Fruit fly (Drosophila melanogaster) whole organism, wandering third instar larva: ENCODE measurements around the gene BuGZ.

Experiments used
- CG32264 ChIP-seq: fragments of 200-800 bp; sonication (Bioruptor generic); optimal IDR thresholded peaks from 2 replicates; lab custom pipeline; 2016; ENCODE audit warnings: missing biosample characterization, missing genetic modification characterization
- CG9705 ChIP-seq: fragments of 200-800 bp; sonication (Bioruptor generic); optimal IDR thresholded peaks from 2 replicates; lab custom pipeline; 2018; ENCODE audit warnings: missing biosample characterization, mild to moderate bottlenecking, missing genetic modification characterization
- Dif ChIP-seq: fragments of 200-275, 200-300 bp; sonication (Bioruptor generic); optimal IDR thresholded peaks from 2 replicates; lab custom pipeline; 2018; ENCODE audit warnings: missing biosample characterization, missing genetic modification characterization; ENCODE audit not compliant: partially characterized antibody
- GATAd ChIP-seq: sonication (Bioruptor generic); optimal IDR thresholded peaks from 2 replicates; lab custom pipeline; 2016; ENCODE audit warnings: missing biosample characterization, missing genetic modification characterization
- HLH106 ChIP-seq: fragments of 200-800 bp; optimal IDR thresholded peaks from 3 replicates; lab custom pipeline; 2019; ENCODE audit warnings: missing biosample characterization, mild to moderate bottlenecking, missing genetic modification characterization, moderate library complexity
- Hr78 ChIP-seq: fragments of >200 bp; optimal IDR thresholded peaks from 2 replicates; lab custom pipeline; 2017; ENCODE audit warnings: missing biosample characterization, missing genetic modification characterization
- Hr83 ChIP-seq: fragments of 200-300 bp; sonication (Bioruptor generic); optimal IDR thresholded peaks from 2 replicates; lab custom pipeline; 2016; ENCODE audit warnings: missing biosample characterization, mild to moderate bottlenecking, missing genetic modification characterization, moderate library complexity; ENCODE audit not compliant: poor library complexity, severe bottlenecking
- Jra ChIP-seq: sonication (Bioruptor generic); optimal IDR thresholded peaks from 2 replicates; lab custom pipeline; 2016; ENCODE audit warnings: missing biosample characterization, missing genetic modification characterization
- Mio ChIP-seq: sonication (Bioruptor generic); optimal IDR thresholded peaks from 2 replicates; lab custom pipeline; 2016; ENCODE audit warnings: missing biosample characterization, missing genetic modification characterization
- Myc ChIP-seq: fragments of >200 bp; optimal IDR thresholded peaks from 2 replicates; lab custom pipeline; 2017
- N ChIP-seq: fragments of >200 bp; optimal IDR thresholded peaks from 2 replicates; lab custom pipeline; 2018; ENCODE audit warnings: missing biosample characterization, missing external identifiers, missing genetic modification characterization
- OdsH ChIP-seq: fragments of 200-800 bp; sonication (Bioruptor generic); optimal IDR thresholded peaks from 2 replicates; lab custom pipeline; 2016; ENCODE audit warnings: missing biosample characterization, mild to moderate bottlenecking, missing genetic modification characterization
- Rel ChIP-seq, 2 experiments: fragments of 200-800 bp; sonication (Bioruptor generic) in 1 of 2; optimal IDR thresholded peaks; 2 replicates in 1 of 2; 3 replicates in 1 of 2; lab custom pipeline; 2016 to 2019; ENCODE audit warnings: mild to moderate bottlenecking in 2 of 2, missing biosample characterization in 2 of 2, missing genetic modification characterization in 2 of 2, moderate library complexity in 1 of 2
- Sp1 ChIP-seq: fragments of 200-800 bp; sonication (Bioruptor generic); optimal IDR thresholded peaks from 3 replicates; lab custom pipeline; 2019; ENCODE audit warnings: missing biosample characterization, mild to moderate bottlenecking, missing genetic modification characterization, moderate library complexity
- Vsx2 ChIP-seq: fragments of 200-300, 225-300 bp; sonication (Bioruptor generic); optimal IDR thresholded peaks from 2 replicates; lab custom pipeline; 2018; ENCODE audit warnings: missing biosample characterization, missing genetic modification characterization; ENCODE audit not compliant: partially characterized antibody
- brk ChIP-seq: fragments of 200-800 bp; sonication (Bioruptor generic); optimal IDR thresholded peaks from 2 replicates; lab custom pipeline; 2016; ENCODE audit warnings: missing biosample characterization, mild to moderate bottlenecking, missing genetic modification characterization
- dl ChIP-seq, 2 experiments: fragments of 175-275, 200-275 bp in 1 of 2; fragments of 200-275 bp in 1 of 2; sonication (Bioruptor generic); optimal IDR thresholded peaks; lab custom pipeline; 2018; ENCODE audit warnings: mild to moderate bottlenecking in 2 of 2, missing biosample characterization in 2 of 2, missing genetic modification characterization in 2 of 2, moderate library complexity in 2 of 2; ENCODE audit not compliant: partially characterized antibody in 2 of 2, insufficient read depth in 1 of 2
- dmrt93B ChIP-seq: fragments of 200-800 bp; sonication (Bioruptor generic); optimal IDR thresholded peaks from 2 replicates; lab custom pipeline; 2018; ENCODE audit warnings: missing biosample characterization, mild to moderate bottlenecking, missing genetic modification characterization
- dsf ChIP-seq: sonication (Bioruptor generic); optimal IDR thresholded peaks from 2 replicates; lab custom pipeline; 2016; ENCODE audit warnings: missing biosample characterization, missing genetic modification characterization, borderline replicate concordance
- fru ChIP-seq: fragments of 200-800 bp; sonication (Bioruptor generic); optimal IDR thresholded peaks from 3 replicates; lab custom pipeline; 2016; ENCODE audit warnings: missing biosample characterization, mild to moderate bottlenecking, missing genetic modification characterization
- jim ChIP-seq: fragments of 175-275, 200-325 bp; sonication (Bioruptor generic); optimal IDR thresholded peaks from 2 replicates; lab custom pipeline; 2016; ENCODE audit warnings: missing biosample characterization, mild to moderate bottlenecking, missing genetic modification characterization
- lola ChIP-seq: fragments of >200 bp; optimal IDR thresholded peaks from 2 replicates; lab custom pipeline; 2017; ENCODE audit warnings: missing biosample characterization, missing genetic modification characterization
- pan ChIP-seq: fragments of >200 bp; optimal IDR thresholded peaks from 2 replicates; lab custom pipeline; 2017
- rgr ChIP-seq: fragments of 200-800 bp; sonication (Bioruptor generic); optimal IDR thresholded peaks from 3 replicates; lab custom pipeline; 2016; ENCODE audit warnings: missing biosample characterization, mild to moderate bottlenecking, missing genetic modification characterization
- sage ChIP-seq: fragments of 200-800 bp; sonication (Bioruptor generic); optimal IDR thresholded peaks from 2 replicates; lab custom pipeline; 2016; ENCODE audit warnings: missing biosample characterization, mild to moderate bottlenecking, missing genetic modification characterization
- sv ChIP-seq: fragments of 200-800 bp; sonication (Bioruptor generic); optimal IDR thresholded peaks from 3 replicates; lab custom pipeline; 2016; ENCODE audit warnings: missing biosample characterization, missing genetic modification characterization
- tai ChIP-seq: sonication (Bioruptor generic); optimal IDR thresholded peaks from 2 replicates; lab custom pipeline; 2016; ENCODE audit warnings: missing biosample characterization, missing genetic modification characterization
- usp ChIP-seq: fragments of >200 bp; optimal IDR thresholded peaks from 2 replicates; lab custom pipeline; 2017; ENCODE audit warnings: missing biosample characterization, missing genetic modification characterization
- woc ChIP-seq: sonication (Bioruptor generic); optimal IDR thresholded peaks from 2 replicates; lab custom pipeline; 2016; ENCODE audit warnings: missing biosample characterization, mild to moderate bottlenecking, missing genetic modification characterization

Gene BuGZ

DNA sequence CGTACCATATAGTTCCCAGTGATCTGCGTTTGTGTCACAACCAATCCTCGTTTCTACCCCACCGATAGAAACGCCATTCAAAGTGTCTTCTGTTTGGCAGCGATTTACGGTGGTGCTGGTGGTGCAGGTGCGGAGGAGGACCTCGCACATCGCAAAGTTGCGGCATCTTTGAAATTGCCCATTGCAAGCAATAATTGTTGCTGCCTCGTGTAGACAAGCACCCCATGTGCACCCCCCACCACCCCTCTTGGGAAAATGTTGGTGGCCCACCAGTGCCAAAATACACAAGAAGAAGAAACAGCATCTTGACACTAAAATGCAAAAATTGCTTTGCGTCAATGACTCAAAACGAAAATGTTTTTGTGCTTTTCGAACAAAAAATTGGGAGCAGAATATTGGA lies 21.3 kb downstream of the BuGZ start:
- TF ChIP-seq fru (no peak), brk (no peak), tai (GFP tag; lab: Kevin White, UChicago) (no peak), CG9705 (no peak), Hr83 (GFP tag; lab: Kevin White, UChicago) (no peak), dsf (GFP tag; lab: Kevin White, UChicago) (no peak), sage (GFP tag; lab: Kevin White, UChicago) (no peak), lola (GFP tag; lab: Kevin White, UChicago) (no peak)

DNA sequence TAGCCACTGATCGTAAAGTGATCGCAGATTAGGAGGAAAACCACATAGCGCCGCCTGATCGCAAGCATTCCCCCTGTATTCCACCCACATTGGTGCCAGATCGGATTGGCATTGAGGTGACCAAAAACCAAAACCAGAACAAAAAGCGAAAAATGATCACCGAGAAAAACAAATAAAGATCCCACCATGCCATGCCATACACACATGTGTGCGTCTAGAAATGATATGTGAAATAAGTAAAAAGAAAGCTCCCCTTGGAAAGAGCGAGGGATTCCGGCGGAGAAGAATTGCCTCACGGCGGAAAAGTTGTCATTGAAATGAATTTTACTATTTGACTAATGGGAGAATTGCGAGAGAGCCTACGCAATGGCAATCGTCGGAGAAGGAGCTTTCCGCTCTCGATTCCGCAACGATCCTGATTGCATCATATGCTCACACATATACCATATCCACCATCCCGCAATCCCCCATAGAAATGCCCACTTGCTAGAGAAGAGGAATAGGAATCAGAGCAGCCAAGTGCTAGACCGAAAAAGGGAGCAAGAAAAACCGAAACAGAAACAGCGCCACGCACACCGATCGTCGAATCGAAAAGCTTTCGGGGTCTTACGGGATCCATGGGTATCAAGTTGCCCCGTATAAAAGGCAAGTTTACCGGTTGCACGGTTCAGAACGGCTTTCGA lies 23.0 kb downstream of the BuGZ start, which contains the start of gene Mhc:
Gene Mhc (plus strand): TSS at position 497 of the 683 bp plus-strand sequence.
- TF ChIP-seq Myc (lab: Kevin White, UChicago) (no peak), Rel (GFP tag; optimal IDR thresholded peaks at IDR 0.05; lab: Kevin White, UChicago) (no peak), Rel (tag; optimal IDR thresholded peaks at IDR 0.05; lab: Kevin White, UChicago) (no peak), Hr83 (GFP tag; lab: Kevin White, UChicago) (no peak), sv (GFP tag; lab: Kevin White, UChicago) (no peak), dl (GFP tag; optimal IDR thresholded peaks at IDR 0.05; lab: Kevin White, UChicago; ENCODE audit: insufficient read depth in 1 of 2, partially characterized antibody in 2 of 2) (no peak), Hr78 (GFP tag; lab: Kevin White, UChicago) (no peak), woc (GFP tag; lab: Kevin White, UChicago) (no peak)

DNA sequence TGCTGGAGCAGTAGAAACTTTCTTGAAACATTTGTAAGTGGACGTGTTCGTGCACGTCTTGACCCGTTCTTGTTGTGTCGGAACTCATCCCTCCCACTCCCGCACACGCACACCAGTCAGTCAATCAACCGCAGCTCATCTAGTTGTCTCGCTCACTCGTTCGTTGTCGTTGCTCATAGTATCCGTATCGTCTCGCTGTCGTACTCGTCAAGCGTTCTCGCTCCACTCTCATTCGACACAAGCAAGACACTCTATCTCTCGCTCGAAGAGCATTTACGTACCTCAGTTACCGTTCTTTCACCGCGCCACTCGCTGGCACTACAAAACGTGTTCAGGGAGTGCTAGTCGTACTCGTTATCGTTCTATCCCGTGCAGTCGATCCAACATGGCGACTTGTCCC lies 44.3 kb downstream of the BuGZ start:
- TF ChIP-seq Dif, result no peak
- no peak for TF ChIP-seq Rel (GFP tag; optimal IDR thresholded peaks at IDR 0.05; lab: Kevin White, UChicago)
- TF ChIP-seq Rel (tag; optimal IDR thresholded peaks at IDR 0.05; lab: Kevin White, UChicago), result no peak
- TF ChIP-seq Sp1 (GFP tag; lab: Kevin White, UChicago), result no peak
- no peak for TF ChIP-seq Vsx2 (GFP tag; lab: Kevin White, UChicago)
- no peak for TF ChIP-seq GATAd
- TF ChIP-seq dmrt93B, result no peak
- no peak for TF ChIP-seq CG32264
- no peak for TF ChIP-seq Hr78 (GFP tag; lab: Kevin White, UChicago)
- no peak for TF ChIP-seq Jra
- TF ChIP-seq Mio (GFP tag; lab: Kevin White, UChicago), result no peak
- no peak for TF ChIP-seq tai (GFP tag; lab: Kevin White, UChicago)
- no peak for TF ChIP-seq woc (GFP tag; lab: Kevin White, UChicago)
- TF ChIP-seq rgr (GFP tag; lab: Kevin White, UChicago), result no peak
- TF ChIP-seq N (GFP tag; lab: Kevin White, UChicago), result no peak
- no peak for TF ChIP-seq usp (GFP tag; lab: Kevin White, UChicago)

DNA sequence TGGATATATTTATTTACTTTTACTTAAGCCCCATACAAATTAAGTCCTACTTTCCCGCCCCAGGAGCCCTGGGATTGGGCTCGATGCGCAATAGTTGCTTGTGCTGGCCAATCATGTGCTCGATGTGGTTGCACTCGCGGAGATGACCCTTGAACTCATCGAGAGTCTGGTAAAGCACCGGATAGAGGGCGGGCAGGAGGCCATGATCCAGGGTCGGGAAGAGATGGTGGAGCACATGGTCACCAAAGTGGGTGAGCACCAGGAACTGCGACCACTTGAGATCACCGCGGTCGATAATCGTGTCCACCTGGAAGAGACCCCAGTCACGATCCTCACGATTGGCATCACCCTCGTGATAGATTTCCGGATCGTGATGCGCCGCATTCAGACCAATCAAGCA lies 45.7 kb downstream of the BuGZ start:
- TF ChIP-seq usp (GFP tag; lab: Kevin White, UChicago) (no peak), pan (lab: Kevin White, UChicago) (no peak)
- TF ChIP-seq, all 38 proteins: peak for 0

DNA sequence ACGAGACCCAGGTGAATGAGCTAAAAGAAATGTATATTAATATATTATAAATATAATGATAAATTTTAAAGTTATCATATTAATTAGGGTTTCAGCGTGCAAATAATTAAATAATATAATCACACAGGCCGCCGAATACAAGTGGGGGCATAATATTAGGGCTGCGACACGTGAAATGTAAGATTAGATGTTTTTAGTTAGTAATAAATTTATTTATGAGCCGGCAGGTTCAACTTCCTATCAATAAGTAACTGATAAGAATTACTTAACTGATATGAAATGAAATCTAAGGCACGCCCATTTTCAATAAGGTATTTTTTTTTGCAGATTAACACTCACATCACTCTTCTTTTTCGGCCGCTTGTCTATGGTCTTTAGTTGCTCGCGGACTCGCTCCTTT lies 46.7 kb downstream of the BuGZ start:
- TF ChIP-seq usp (GFP tag; lab: Kevin White, UChicago), result no peak
- TF ChIP-seq HLH106, result no peak
- TF ChIP-seq dl (GFP tag; optimal IDR thresholded peaks at IDR 0.05; lab: Kevin White, UChicago; ENCODE audit: insufficient read depth in 1 of 2, partially characterized antibody in 2 of 2), result no peak
- no peak for TF ChIP-seq N (GFP tag; lab: Kevin White, UChicago)
- no peak for TF ChIP-seq CG9705
- TF ChIP-seq jim, result no peak
- no peak for TF ChIP-seq pan (lab: Kevin White, UChicago)
- no peak for TF ChIP-seq tai (GFP tag; lab: Kevin White, UChicago)
- no peak for TF ChIP-seq Myc (lab: Kevin White, UChicago)
- no peak for TF ChIP-seq OdsH (GFP tag; lab: Kevin White, UChicago)
- TF ChIP-seq Rel (GFP tag; optimal IDR thresholded peaks at IDR 0.05; lab: Kevin White, UChicago), result no peak
- no peak for TF ChIP-seq Rel (tag; optimal IDR thresholded peaks at IDR 0.05; lab: Kevin White, UChicago)
- TF ChIP-seq CG32264, result no peak
- no peak for TF ChIP-seq fru
